Fruit fly (Drosophila melanogaster) Kc167 (cell line): ENCODE data around the gene CG43672.

Source experiments
- Sin3A ChIP-seq: fragments of >200 bp; optimal IDR thresholded peaks from 2 replicates; lab custom pipeline; 2018; ENCODE audit warnings: missing external identifiers
- insv ChIP-seq: fragments of >200 bp; optimal IDR thresholded peaks from 3 replicates; lab custom pipeline; 2018; ENCODE audit warnings: missing external identifiers
- psq ChIP-seq: fragments of >200 bp; optimal IDR thresholded peaks from 2 replicates; lab custom pipeline; 2017; ENCODE audit warnings: missing external identifiers

dm6 chrX:15805523-15805922 is 32.8 kb downstream of the CG43672 start:
- TF ChIP-seq psq (lab: Kevin White, UChicago) (no peak), Sin3A (lab: Kevin White, UChicago) (no peak), insv (lab: Kevin White, UChicago) (no peak)
